Fruit fly (Drosophila melanogaster) whole organism, embryonic: Measurements from ENCODE around the gene CG45544.

Source experiments
- Antp ChIP-seq: fragments of 200-800 bp; sonication (Bioruptor generic); optimal IDR thresholded peaks from 3 replicates; lab custom pipeline; 2016; ENCODE audit warnings: missing biosample characterization, missing genetic modification characterization
- Bgb ChIP-seq: fragments of 200-800 bp; sonication (Bioruptor generic); IDR thresholded peaks from 2 replicates; pipeline ENCODE4 v1.3.6; 2022; ENCODE audit warnings: missing biosample characterization, missing genetic modification characterization; ENCODE audit not compliant: partially characterized antibody
- CG10209 ChIP-seq: fragments of 200-800 bp; sonication (Bioruptor generic); optimal IDR thresholded peaks from 3 replicates; lab custom pipeline; 2017; ENCODE audit warnings: missing biosample characterization, mild to moderate bottlenecking, missing genetic modification characterization, missing genetic modification reagents
- CG10959 ChIP-seq: fragments of 200-800 bp; sonication (Bioruptor generic); IDR thresholded peaks from 2 replicates; pipeline ENCODE4 v1.3.6; 2022; ENCODE audit warnings: missing biosample characterization, missing genetic modification characterization
- CG11695 ChIP-seq: fragments of 200-800 bp; sonication (Bioruptor generic); IDR thresholded peaks from 3 replicates; pipeline ENCODE4 v1.3.6; 2022; ENCODE audit warnings: missing biosample characterization, missing genetic modification characterization
- CG14860 ChIP-seq: fragments of 200-800 bp; sonication (Bioruptor generic); IDR thresholded peaks from 3 replicates; pipeline ENCODE4 v1.3.6; 2022; ENCODE audit warnings: missing biosample characterization, missing genetic modification characterization; ENCODE audit not compliant: partially characterized antibody
- CG16863 ChIP-seq: fragments of 200-800 bp; sonication (Bioruptor generic); optimal IDR thresholded peaks from 3 replicates; lab custom pipeline; 2016; ENCODE audit warnings: missing biosample characterization, missing genetic modification characterization
- CG17186 ChIP-seq: fragments of 200-800 bp; sonication (Bioruptor generic); optimal IDR thresholded peaks from 3 replicates; lab custom pipeline; 2017; ENCODE audit warnings: missing biosample characterization, missing genetic modification reagents, missing genetic modification characterization
- CG17361 ChIP-seq: fragments of 200-800 bp; sonication (Bioruptor generic); IDR thresholded peaks from 3 replicates; pipeline ENCODE4 v1.3.6; 2022; ENCODE audit warnings: missing biosample characterization, missing genetic modification characterization
- CG17912 ChIP-seq: fragments of 200-800 bp; sonication (Bioruptor generic); optimal IDR thresholded peaks from 2 replicates; lab custom pipeline; 2018; ENCODE audit warnings: missing biosample characterization, mild to moderate bottlenecking, missing genetic modification characterization
- CG2202 ChIP-seq: fragments of 200-800 bp; sonication (Bioruptor generic); optimal IDR thresholded peaks from 2 replicates; lab custom pipeline; 2018; ENCODE audit warnings: missing biosample characterization, mild to moderate bottlenecking, missing genetic modification characterization
- CG33213 ChIP-seq: fragments of 200-800 bp; sonication (Bioruptor generic); optimal IDR thresholded peaks from 3 replicates; lab custom pipeline; 2016; ENCODE audit warnings: missing biosample characterization, missing genetic modification characterization
- CG34422 ChIP-seq: fragments of 200-800 bp; sonication (Bioruptor generic); IDR thresholded peaks from 3 replicates; pipeline ENCODE4 v1.3.6; 2022; ENCODE audit warnings: missing biosample characterization, missing genetic modification characterization
- CG7372 ChIP-seq: fragments of 200-800 bp; sonication (Bioruptor generic); IDR thresholded peaks from 2 replicates; pipeline ENCODE4 v1.3.6; 2022; ENCODE audit warnings: missing biosample characterization, missing genetic modification characterization
- CG7928 ChIP-seq: fragments of 200-800 bp; sonication (Bioruptor generic); optimal IDR thresholded peaks from 2 replicates; lab custom pipeline; 2017; ENCODE audit warnings: missing biosample characterization, mild to moderate bottlenecking, missing genetic modification characterization
- CG7963 ChIP-seq: fragments of 200-800 bp; sonication (Bioruptor generic); IDR thresholded peaks from 3 replicates; pipeline ENCODE4 v1.3.6; 2022; ENCODE audit warnings: missing biosample characterization, missing genetic modification characterization; ENCODE audit not compliant: partially characterized antibody
- CG8359 ChIP-seq: fragments of 200-800 bp; sonication (Bioruptor generic); optimal IDR thresholded peaks from 2 replicates; lab custom pipeline; 2017; ENCODE audit warnings: missing biosample characterization, mild to moderate bottlenecking, missing genetic modification characterization, borderline replicate concordance
- CG8924 ChIP-seq: fragments of 200-800 bp; optimal IDR thresholded peaks from 3 replicates; lab custom pipeline; 2019; ENCODE audit warnings: missing biosample characterization, mild to moderate bottlenecking, missing genetic modification characterization, moderate library complexity
- CG9609 ChIP-seq: fragments of 200-800 bp; sonication (Bioruptor generic); optimal IDR thresholded peaks from 3 replicates; lab custom pipeline; 2016; ENCODE audit warnings: missing biosample characterization, missing genetic modification characterization
- CG9797 ChIP-seq: fragments of 200-800 bp; sonication (Bioruptor generic); optimal IDR thresholded peaks from 3 replicates; lab custom pipeline; 2018; ENCODE audit warnings: missing biosample characterization, mild to moderate bottlenecking, missing genetic modification characterization
- CkIIα-i1 ChIP-seq: fragments of 200-800 bp; sonication (Bioruptor generic); IDR thresholded peaks from 2 replicates; pipeline ENCODE4 v1.3.6; 2022; ENCODE audit warnings: missing biosample characterization, missing genetic modification characterization
- D ChIP-seq, 2 experiments: fragments of 200-800 bp in 1 of 2; fragments of >200 bp in 1 of 2; sonication (Bioruptor generic) in 1 of 2; optimal IDR thresholded peaks; 2 replicates in 1 of 2; 3 replicates in 1 of 2; lab custom pipeline; 2017; ENCODE audit warnings: mild to moderate bottlenecking in 1 of 2, missing biosample characterization in 1 of 2, missing genetic modification characterization in 1 of 2, missing genetic modification reagents in 1 of 2
- Dek ChIP-seq: fragments of 200-800 bp; sonication (Bioruptor generic); optimal IDR thresholded peaks from 3 replicates; lab custom pipeline; 2019; ENCODE audit warnings: missing biosample characterization, mild to moderate bottlenecking, missing genetic modification characterization, moderate library complexity
- Fer2 ChIP-seq: fragments of 200-800 bp; sonication (Bioruptor generic); optimal IDR thresholded peaks from 2 replicates; lab custom pipeline; 2018; ENCODE audit warnings: missing biosample characterization, mild to moderate bottlenecking, missing genetic modification characterization, moderate library complexity
- HmgD ChIP-seq: fragments of 200-800 bp; sonication (Bioruptor generic); optimal IDR thresholded peaks from 3 replicates; lab custom pipeline; 2016; ENCODE audit warnings: missing biosample characterization, missing genetic modification characterization
- Nf-YA ChIP-seq: fragments of 200-800 bp; sonication (Bioruptor generic); IDR thresholded peaks from 2 replicates; pipeline ENCODE4 v1.3.6; 2022; ENCODE audit warnings: missing biosample characterization, missing genetic modification characterization
- Opbp ChIP-seq: fragments of 200-800 bp; sonication (Bioruptor generic); IDR thresholded peaks from 3 replicates; pipeline ENCODE4 v1.3.6; 2022; ENCODE audit warnings: missing biosample characterization, missing genetic modification characterization; ENCODE audit not compliant: partially characterized antibody
- amos ChIP-seq: fragments of 200-800 bp; sonication (Bioruptor generic); IDR thresholded peaks from 2 replicates; pipeline ENCODE4 v1.3.6; 2022; ENCODE audit warnings: missing biosample characterization, missing genetic modification characterization; ENCODE audit not compliant: partially characterized antibody
- bigmax ChIP-seq: fragments of 200-800 bp; sonication (Bioruptor generic); optimal IDR thresholded peaks from 2 replicates; lab custom pipeline; 2018; ENCODE audit warnings: missing biosample characterization, mild to moderate bottlenecking, missing genetic modification characterization
- chinmo ChIP-seq: fragments of 200-800 bp; sonication (Bioruptor generic); IDR thresholded peaks from 4 replicates; pipeline ENCODE4 v1.3.6; 2022; ENCODE audit warnings: missing biosample characterization, missing genetic modification characterization; ENCODE audit not compliant: partially characterized antibody
- ci ChIP-seq: fragments of 200-800 bp; sonication (Bioruptor generic); IDR thresholded peaks from 3 replicates; pipeline ENCODE4 v1.3.6; 2022; ENCODE audit warnings: missing biosample characterization, missing genetic modification characterization
- dati ChIP-seq: fragments of 200-800 bp; sonication (Bioruptor generic); IDR thresholded peaks from 2 replicates; pipeline ENCODE4 v1.3.6; 2022; ENCODE audit warnings: missing biosample characterization, missing genetic modification characterization
- dpn ChIP-seq, 2 experiments: fragments of 200-800 bp; sonication (Bioruptor generic); optimal IDR thresholded peaks; 3 replicates each; lab custom pipeline; 2016; ENCODE audit warnings: missing biosample characterization in 2 of 2, missing genetic modification characterization in 2 of 2
- ftz-f1 ChIP-seq: fragments of 200-800 bp; sonication (Bioruptor generic); optimal IDR thresholded peaks from 2 replicates; lab custom pipeline; 2016; ENCODE audit warnings: missing biosample characterization, missing genetic modification characterization
- jumu ChIP-seq: fragments of 200-800 bp; sonication (Bioruptor generic); optimal IDR thresholded peaks from 3 replicates; lab custom pipeline; 2016; ENCODE audit warnings: missing biosample characterization, missing genetic modification characterization
- kni ChIP-seq: fragments of 200-800 bp; sonication (Bioruptor generic); optimal IDR thresholded peaks from 3 replicates; lab custom pipeline; 2017; ENCODE audit warnings: mild to moderate bottlenecking, missing biosample characterization, missing genetic modification reagents, missing genetic modification characterization
- lilli ChIP-seq: fragments of 200-800 bp; sonication (Bioruptor generic); optimal IDR thresholded peaks from 3 replicates; lab custom pipeline; 2016; ENCODE audit warnings: missing biosample characterization, missing genetic modification characterization
- nerfin-1 ChIP-seq: fragments of 200-800 bp; sonication (Bioruptor generic); optimal IDR thresholded peaks from 3 replicates; lab custom pipeline; 2019; ENCODE audit warnings: missing biosample characterization, mild to moderate bottlenecking, missing genetic modification characterization, moderate library complexity
- onecut ChIP-seq: fragments of 200-800 bp; sonication (Bioruptor generic); IDR thresholded peaks from 2 replicates; pipeline ENCODE4 v1.3.6; 2022; ENCODE audit warnings: missing biosample characterization, missing genetic modification characterization
- phol ChIP-seq: fragments of 200-800 bp; sonication (Bioruptor generic); optimal IDR thresholded peaks from 3 replicates; lab custom pipeline; 2018; ENCODE audit warnings: missing biosample characterization, mild to moderate bottlenecking, missing genetic modification characterization, moderate library complexity
- pzg ChIP-seq: fragments of 200-800 bp; sonication (Bioruptor generic); optimal IDR thresholded peaks from 3 replicates; lab custom pipeline; 2018; ENCODE audit warnings: missing biosample characterization, mild to moderate bottlenecking, missing genetic modification characterization, moderate library complexity
- sna ChIP-seq: fragments of 200-800 bp; sonication (Bioruptor generic); IDR thresholded peaks from 2 replicates; pipeline ENCODE4 v1.3.6; 2022; ENCODE audit warnings: missing biosample characterization, missing genetic modification characterization; ENCODE audit not compliant: partially characterized antibody
- sob ChIP-seq: fragments of 200-800 bp; sonication (Bioruptor generic); IDR thresholded peaks from 2 replicates; pipeline ENCODE4 v1.3.6; 2022; ENCODE audit warnings: missing biosample characterization, missing genetic modification characterization
- tna ChIP-seq: fragments of 200-800 bp; sonication (Bioruptor generic); IDR thresholded peaks from 2 replicates; pipeline ENCODE4 v1.3.6; 2022; ENCODE audit warnings: missing biosample characterization, missing genetic modification characterization; ENCODE audit not compliant: partially characterized antibody
- tup ChIP-seq: fragments of 200-800 bp; sonication (Bioruptor generic); optimal IDR thresholded peaks from 2 replicates; lab custom pipeline; 2016; ENCODE audit warnings: missing biosample characterization, mild to moderate bottlenecking, missing genetic modification characterization, moderate library complexity
- unpg ChIP-seq: fragments of 200-800 bp; sonication (Bioruptor generic); optimal IDR thresholded peaks from 3 replicates; lab custom pipeline; 2018; ENCODE audit warnings: missing biosample characterization, mild to moderate bottlenecking, missing genetic modification characterization, moderate library complexity
- vnd ChIP-seq: fragments of 200-800 bp; sonication (Bioruptor generic); IDR thresholded peaks from 3 replicates; pipeline ENCODE4 v1.3.6; 2022; ENCODE audit warnings: missing biosample characterization, missing genetic modification characterization; ENCODE audit not compliant: partially characterized antibody

The CG45544 gene

dm6 chr3R:29228745-29229448 lies 27.4 kb upstream of the CG45544 start, which contains the start of gene Usp1 (continued):
- peak; percentile 96 for TF ChIP-seq Opbp (GFP tag; lab: Robert Waterston, UW)
- TF ChIP-seq CG10959, result no peak
- no peak for TF ChIP-seq CG11695 (GFP tag; lab: Robert Waterston, UW)
- peak; percentile 32 for TF ChIP-seq nerfin-1 (tag; lab: Kevin White, UChicago)
- TF ChIP-seq CG9797 (GFP tag; lab: Kevin White, UChicago), result peak; percentile 44
- TF ChIP-seq CG17186, result peak; percentile 75
- TF ChIP-seq CkIIα-i1 (GFP tag; lab: Robert Waterston, UW), result no peak
- peak; percentile 14 for TF ChIP-seq Dek (tag; lab: Kevin White, UChicago)
- TF ChIP-seq tna (GFP tag; lab: Robert Waterston, UW), result peak; percentile 98
- peak; percentile 97 for TF ChIP-seq CG14860 (GFP tag; lab: Robert Waterston, UW)
- TF ChIP-seq vnd (GFP tag; lab: Robert Waterston, UW), result peak; percentile 94
- peak; percentile 27 for TF ChIP-seq CG8924 (tag; lab: Kevin White, UChicago)
- TF ChIP-seq phol (tag; lab: Kevin White, UChicago), result peak; percentile 49
- no peak for TF ChIP-seq CG8359 (GFP tag; lab: Kevin White, UChicago)
- TF ChIP-seq CG34422 (GFP tag; lab: Robert Waterston, UW), result peak; percentile 52; the same call in 1 of the 3 replicates
- no peak for TF ChIP-seq CG7372 (GFP tag; lab: Robert Waterston, UW)
- TF ChIP-seq Antp (GFP tag; lab: Kevin White, UChicago), result no peak
- TF ChIP-seq CG2202 (tag; lab: Kevin White, UChicago), result no peak
- TF ChIP-seq D (optimal IDR thresholded peaks at IDR 0.05; lab: Kevin White, UChicago), result peak; percentile 73
- TF ChIP-seq D (GFP tag; optimal IDR thresholded peaks at IDR 0.05; lab: Kevin White, UChicago), result no peak
- TF ChIP-seq tup (GFP tag; lab: Kevin White, UChicago), result no peak
- TF ChIP-seq chinmo (GFP tag; lab: Robert Waterston, UW), result peak; percentile 91; the same call in 2 of the 4 replicates
- peak; percentile 42 for TF ChIP-seq HmgD
- TF ChIP-seq Bgb (GFP tag; lab: Robert Waterston, UW), result peak; percentile 98
- TF ChIP-seq lilli (GFP tag; lab: Kevin White, UChicago), result peak; percentile 27
- peak in 1 of 2 experiments; percentile 15 for TF ChIP-seq dpn (GFP tag; optimal IDR thresholded peaks at IDR 0.05; lab: Kevin White, UChicago)
- TF ChIP-seq unpg, result no peak
- TF ChIP-seq ftz-f1 (GFP tag; lab: Kevin White, UChicago), result peak; percentile 19
- no peak for TF ChIP-seq CG16863
- no peak for TF ChIP-seq Fer2
- TF ChIP-seq bigmax (GFP tag; lab: Kevin White, UChicago), result no peak
- no peak for TF ChIP-seq dati (GFP tag; lab: Robert Waterston, UW)
- peak; percentile 61; the same call in 1 of the 2 replicates for TF ChIP-seq onecut (GFP tag; lab: Robert Waterston, UW)
- TF ChIP-seq CG17361 (GFP tag; lab: Robert Waterston, UW), result peak; percentile 94; the same call in 2 of the 3 replicates
- TF ChIP-seq sob (GFP tag; lab: Robert Waterston, UW), result no peak
- peak; percentile 96 for TF ChIP-seq amos
- peak; percentile 85 for TF ChIP-seq CG7928 (GFP tag; lab: Kevin White, UChicago)
- TF ChIP-seq sna, result peak; percentile 90
- no peak; the same call in 2 of the 3 replicates for TF ChIP-seq ci (GFP tag; lab: Robert Waterston, UW)
- TF ChIP-seq jumu (GFP tag; lab: Kevin White, UChicago), result peak; percentile 14
- TF ChIP-seq CG33213 (GFP tag; lab: Kevin White, UChicago), result peak; percentile 37
- no peak for TF ChIP-seq CG10209 (GFP tag; lab: Kevin White, UChicago)
- peak; percentile 97 for TF ChIP-seq CG7963 (GFP tag; lab: Robert Waterston, UW)
- TF ChIP-seq kni (GFP tag; lab: Kevin White, UChicago), result peak; percentile 4
- peak; percentile 16 for TF ChIP-seq CG9609 (GFP tag; lab: Kevin White, UChicago)
- TF ChIP-seq Nf-YA (GFP tag; lab: Robert Waterston, UW), result no peak
- no peak for TF ChIP-seq CG17912 (GFP tag; lab: Kevin White, UChicago)
- peak; percentile 92 for TF ChIP-seq pzg (GFP tag; lab: Kevin White, UChicago)
